Worm (Caenorhabditis elegans) whole organism, L3 larva: Measurements from ENCODE around the gene K04C2.8.

Source experiments
- R02D3.7 ChIP-seq: fragments of 150-350 bp; optimal IDR thresholded peaks from 2 replicates; lab custom pipeline; 2014; ENCODE audit warnings: missing biosample characterization, missing genetic modification characterization
- ZK546.5 ChIP-seq: sonication (generic microtip); optimal IDR thresholded peaks from 2 replicates; lab custom pipeline; 2017; ENCODE audit warnings: missing biosample characterization, missing genetic modification characterization
- aly-2 ChIP-seq: fragments of 150-350 bp; optimal IDR thresholded peaks from 2 replicates; lab custom pipeline; 2014; ENCODE audit warnings: missing biosample characterization, missing genetic modification characterization
- ama-1 ChIP-seq: fragments of 150-350 bp; optimal IDR thresholded peaks from 2 replicates; lab custom pipeline; 2018
- ceh-16 ChIP-seq: sonication (generic microtip); optimal IDR thresholded peaks from 2 replicates; lab custom pipeline; 2017; ENCODE audit warnings: missing biosample characterization, missing genetic modification characterization
- ceh-28 ChIP-seq: fragments of 150-350 bp; optimal IDR thresholded peaks from 2 replicates; lab custom pipeline; 2014; ENCODE audit warnings: missing biosample characterization, missing genetic modification reagents, missing genetic modification characterization
- ceh-82 ChIP-seq: fragments of 150-350 bp; optimal IDR thresholded peaks from 2 replicates; lab custom pipeline; 2014; ENCODE audit warnings: missing biosample characterization, missing genetic modification characterization
- ceh-9 ChIP-seq: sonication (generic microtip); optimal IDR thresholded peaks from 2 replicates; lab custom pipeline; 2018; ENCODE audit warnings: missing biosample characterization, missing genetic modification characterization
- daf-12 ChIP-seq: fragments of 150-350 bp; optimal IDR thresholded peaks from 2 replicates; lab custom pipeline; 2014; ENCODE audit warnings: missing biosample characterization, missing genetic modification reagents, missing genetic modification characterization
- egl-27 ChIP-seq: sonication (generic microtip); optimal IDR thresholded peaks from 4 replicates; lab custom pipeline; 2017; ENCODE audit warnings: missing biosample characterization, missing genetic modification reagents, missing genetic modification characterization
- egl-5 ChIP-seq: fragments of 150-350 bp; optimal IDR thresholded peaks from 2 replicates; lab custom pipeline; 2017; ENCODE audit warnings: missing biosample characterization, missing genetic modification reagents, missing genetic modification characterization, inconsistent platforms
- elt-1 ChIP-seq: fragments of 150-350 bp; optimal IDR thresholded peaks from 2 replicates; lab custom pipeline; 2014; ENCODE audit warnings: missing biosample characterization, missing genetic modification characterization
- elt-2 ChIP-seq: sonication (generic microtip); optimal IDR thresholded peaks from 2 replicates; lab custom pipeline; 2016; ENCODE audit warnings: missing genetic modification reagents, mild to moderate bottlenecking, missing genetic modification characterization, missing compliant biosample characterization
- elt-3 ChIP-seq, 3 experiments: fragments of 150-350 bp in 1 of 3; sonication (generic microtip) in 2 of 3; optimal IDR thresholded peaks; 2 replicates in 2 of 3; 4 replicates in 1 of 3; lab custom pipeline; 2014 to 2017; ENCODE audit warnings: missing biosample characterization in 3 of 3, missing genetic modification characterization in 3 of 3
- eor-1 ChIP-seq, 2 experiments: fragments of 150-350 bp; optimal IDR thresholded peaks; 2 replicates each; lab custom pipeline; 2014 to 2018; ENCODE audit warnings: missing biosample characterization in 2 of 2, missing genetic modification characterization in 2 of 2
- fkh-10 ChIP-seq: sonication (generic microtip); optimal IDR thresholded peaks from 2 replicates; lab custom pipeline; 2017; ENCODE audit warnings: missing biosample characterization, missing genetic modification reagents, missing genetic modification characterization
- fkh-2 ChIP-seq: fragments of 150-350 bp; optimal IDR thresholded peaks from 2 replicates; lab custom pipeline; 2014; ENCODE audit warnings: missing biosample characterization, missing genetic modification reagents, missing genetic modification characterization
- fos-1 ChIP-seq: fragments of 150-350 bp; optimal IDR thresholded peaks from 2 replicates; lab custom pipeline; 2014; ENCODE audit warnings: missing biosample characterization, missing genetic modification characterization
- hmg-11 ChIP-seq: sonication (generic microtip); optimal IDR thresholded peaks from 2 replicates; lab custom pipeline; 2016; ENCODE audit warnings: missing genetic modification characterization, missing compliant biosample characterization
- jun-1 ChIP-seq: fragments of 150-350 bp; optimal IDR thresholded peaks from 2 replicates; lab custom pipeline; 2014; ENCODE audit warnings: missing biosample characterization, missing genetic modification reagents, missing genetic modification characterization
- lin-15B ChIP-seq: fragments of 150-350 bp; optimal IDR thresholded peaks from 2 replicates; lab custom pipeline; 2014; ENCODE audit warnings: missing biosample characterization, missing genetic modification characterization
- lin-39 ChIP-seq: fragments of 150-350 bp; optimal IDR thresholded peaks from 2 replicates; lab custom pipeline; 2018; ENCODE audit warnings: missing biosample characterization, missing genetic modification reagents, missing genetic modification characterization
- lsy-12 ChIP-seq: sonication (generic microtip); optimal IDR thresholded peaks from 2 replicates; lab custom pipeline; 2016; ENCODE audit warnings: mild to moderate bottlenecking, missing genetic modification characterization, missing compliant biosample characterization
- mdl-1 ChIP-seq: fragments of 150-350 bp; optimal IDR thresholded peaks from 2 replicates; lab custom pipeline; 2014; ENCODE audit warnings: missing biosample characterization, missing genetic modification characterization
- mml-1 ChIP-seq: fragments of 150-350 bp; sonication (generic microtip); optimal IDR thresholded peaks from 3 replicates; lab custom pipeline; 2014; ENCODE audit warnings: missing biosample characterization, missing genetic modification characterization
- nfya-1 ChIP-seq: sonication (generic microtip); optimal IDR thresholded peaks from 2 replicates; lab custom pipeline; 2017; ENCODE audit warnings: missing genetic modification characterization, mild to moderate bottlenecking, missing compliant biosample characterization, antibody characterized with exemption, moderate library complexity; ENCODE audit not compliant: insufficient read depth
- nhr-11 ChIP-seq: fragments of 150-350 bp; optimal IDR thresholded peaks from 2 replicates; lab custom pipeline; 2014; ENCODE audit warnings: missing biosample characterization, missing genetic modification characterization
- nhr-12 ChIP-seq: fragments of 150-350 bp; optimal IDR thresholded peaks from 2 replicates; lab custom pipeline; 2014; ENCODE audit warnings: missing biosample characterization, missing genetic modification characterization
- nhr-23 ChIP-seq: fragments of 150-350 bp; optimal IDR thresholded peaks from 2 replicates; lab custom pipeline; 2014; ENCODE audit warnings: missing biosample characterization, missing genetic modification reagents, missing genetic modification characterization
- nhr-237 ChIP-seq: fragments of 150-350 bp; optimal IDR thresholded peaks from 2 replicates; lab custom pipeline; 2014; ENCODE audit warnings: missing biosample characterization, missing genetic modification characterization
- nhr-25 ChIP-seq: sonication (generic microtip); optimal IDR thresholded peaks from 2 replicates; lab custom pipeline; 2017; ENCODE audit warnings: missing biosample characterization, missing genetic modification characterization
- nhr-28 ChIP-seq: fragments of 150-350 bp; optimal IDR thresholded peaks from 2 replicates; lab custom pipeline; 2014; ENCODE audit warnings: missing biosample characterization, missing genetic modification characterization
- nhr-43 ChIP-seq: sonication (generic microtip); optimal IDR thresholded peaks from 2 replicates; lab custom pipeline; 2016; ENCODE audit warnings: mild to moderate bottlenecking, missing genetic modification characterization, missing compliant biosample characterization; ENCODE audit not compliant: poor library complexity, severe bottlenecking
- nhr-67 ChIP-seq: fragments of 150-350 bp; optimal IDR thresholded peaks from 2 replicates; lab custom pipeline; 2014; ENCODE audit warnings: missing biosample characterization, missing genetic modification characterization
- nhr-76 ChIP-seq: fragments of 150-350 bp; sonication (generic microtip); optimal IDR thresholded peaks from 5 replicates; lab custom pipeline; 2014; ENCODE audit warnings: missing biosample characterization, missing genetic modification characterization
- nhr-77 ChIP-seq: fragments of 150-350 bp; optimal IDR thresholded peaks from 2 replicates; lab custom pipeline; 2014; ENCODE audit warnings: missing biosample characterization, missing genetic modification characterization
- pha-4 ChIP-seq: fragments of 150-350 bp; optimal IDR thresholded peaks from 2 replicates; lab custom pipeline; 2014; ENCODE audit warnings: missing biosample characterization, missing genetic modification reagents, missing genetic modification characterization
- pqm-1 ChIP-seq: fragments of 150-350 bp; optimal IDR thresholded peaks from 2 replicates; lab custom pipeline; 2017; ENCODE audit warnings: missing biosample characterization, missing genetic modification characterization, inconsistent platforms
- sea-2 ChIP-seq: fragments of 150-350 bp; sonication (generic microtip); optimal IDR thresholded peaks from 4 replicates; lab custom pipeline; 2014; ENCODE audit warnings: missing biosample characterization, missing genetic modification reagents, missing genetic modification characterization
- skn-1 ChIP-seq: fragments of 150-350 bp; optimal IDR thresholded peaks from 2 replicates; lab custom pipeline; 2014; ENCODE audit warnings: missing biosample characterization, missing genetic modification characterization
- snpc-4 ChIP-seq: fragments of 150-350 bp; optimal IDR thresholded peaks from 2 replicates; lab custom pipeline; 2014; ENCODE audit warnings: missing biosample characterization, missing genetic modification characterization
- tbx-2 ChIP-seq: sonication (generic microtip); optimal IDR thresholded peaks from 2 replicates; lab custom pipeline; 2016; ENCODE audit warnings: mild to moderate bottlenecking, missing genetic modification characterization, missing compliant biosample characterization
- unc-39 ChIP-seq: sonication (generic microtip); optimal IDR thresholded peaks from 4 replicates; lab custom pipeline; 2017; ENCODE audit warnings: missing biosample characterization, missing genetic modification characterization
- unc-62 ChIP-seq: fragments of 150-350 bp; sonication (generic microtip); optimal IDR thresholded peaks from 4 replicates; lab custom pipeline; 2014; ENCODE audit warnings: missing biosample characterization, missing genetic modification reagents, missing genetic modification characterization
- zag-1 ChIP-seq: fragments of 150-350 bp; optimal IDR thresholded peaks from 2 replicates; lab custom pipeline; 2014; ENCODE audit warnings: missing biosample characterization, missing genetic modification characterization
- ztf-11 ChIP-seq: fragments of 150-350 bp; optimal IDR thresholded peaks from 2 replicates; lab custom pipeline; 2014; ENCODE audit warnings: missing biosample characterization, missing genetic modification characterization
- ztf-4 ChIP-seq: fragments of 150-350 bp; optimal IDR thresholded peaks from 2 replicates; lab custom pipeline; 2014; ENCODE audit warnings: missing biosample characterization, missing genetic modification characterization

K04C2.8 gene

ce11 chrIII:6895166-6895565 is 25.1 kb downstream of the K04C2.8 start (continued):
- TF ChIP-seq fkh-10 (GFP tag; lab: Kevin White, UChicago), result no peak
- TF ChIP-seq sea-2, result no peak
- TF ChIP-seq tbx-2, result no peak
- TF ChIP-seq fkh-2, result no peak
- TF ChIP-seq ceh-82 (tag; lab: Kevin White, UChicago), result no peak
- TF ChIP-seq elt-1, result no peak
- no peak for TF ChIP-seq ceh-16
- TF ChIP-seq nhr-76 (tag; lab: Kevin White, UChicago), result peak; percentile 19
- no peak for TF ChIP-seq jun-1 (tag; lab: Kevin White, UChicago)
- peak; percentile 64 for TF ChIP-seq nhr-43 (tag; lab: Kevin White, UChicago)
- peak; percentile 56 for TF ChIP-seq egl-27 (tag; lab: Kevin White, UChicago)
- no peak for TF ChIP-seq ztf-4 (tag; lab: Kevin White, UChicago)
- no peak for TF ChIP-seq fos-1 (tag; lab: Kevin White, UChicago)
- no peak for TF ChIP-seq snpc-4 (tag; lab: Kevin White, UChicago)
- peak; percentile 57 for TF ChIP-seq R02D3.7 (tag; lab: Kevin White, UChicago)

- TF ChIP-seq pha-4 (tag; lab: Kevin White, UChicago) (peak; percentile 18), ZK546.5 (tag; lab: Kevin White, UChicago) (no peak)
These were observed 25.6 kb downstream of the K04C2.8 start for ce11 chrIII:6895677-6896076.

- TF ChIP-seq eor-1 (tag; optimal IDR thresholded peaks at IDR 0.05; lab: Kevin White, UChicago) (no peak), tbx-2 (peak; percentile 25), sea-2 (no peak), ZK546.5 (tag; lab: Kevin White, UChicago) (no peak), ztf-11 (no peak), snpc-4 (tag; lab: Kevin White, UChicago) (no peak), egl-5 (tag; lab: Kevin White, UChicago) (no peak), fkh-10 (GFP tag; lab: Kevin White, UChicago) (no peak), nhr-25 (peak; percentile 82), nhr-28 (tag; lab: Kevin White, UChicago) (no peak), unc-62 (GFP tag; lab: Kevin White, UChicago) (no peak), zag-1 (tag; lab: Kevin White, UChicago) (no peak), mdl-1 (tag; lab: Kevin White, UChicago) (no peak), nfya-1 (tag; lab: Kevin White, UChicago) (peak; percentile 88), nhr-23 (tag; lab: Kevin White, UChicago) (peak; percentile 90), aly-2 (tag; lab: Kevin White, UChicago) (no peak), elt-2 (tag; lab: Kevin White, UChicago) (peak; percentile 54), mml-1 (peak; percentile 96), ztf-4 (tag; lab: Kevin White, UChicago) (no peak), hmg-11 (peak; percentile 77), skn-1 (tag; lab: Kevin White, UChicago) (no peak), ceh-82 (tag; lab: Kevin White, UChicago) (no peak), lin-15B (tag; lab: Kevin White, UChicago) (peak; percentile 38), lsy-12 (tag; lab: Kevin White, UChicago) (no peak), pqm-1 (tag; lab: Kevin White, UChicago) (peak; percentile 65), ceh-28 (peak; percentile 47), ceh-16 (no peak), nhr-67 (tag; lab: Kevin White, UChicago) (no peak), ama-1 (lab: Kevin White, UChicago) (no peak), fos-1 (tag; lab: Kevin White, UChicago) (peak; percentile 34), daf-12 (tag; lab: Kevin White, UChicago) (no peak), lin-39 (tag; lab: Kevin White, UChicago) (peak; percentile 78), egl-27 (tag; lab: Kevin White, UChicago) (peak; percentile 24), nhr-76 (tag; lab: Kevin White, UChicago) (no peak), unc-39 (no peak), fkh-2 (no peak), nhr-43 (tag; lab: Kevin White, UChicago) (peak; percentile 68), elt-3 (tag; optimal IDR thresholded peaks at IDR 0.05; lab: Kevin White, UChicago) (no peak), elt-1 (no peak), R02D3.7 (tag; lab: Kevin White, UChicago) (no peak), jun-1 (tag; lab: Kevin White, UChicago) (peak; percentile 63), nhr-11 (tag; lab: Kevin White, UChicago) (peak; percentile 58), pha-4 (tag; lab: Kevin White, UChicago) (peak; percentile 44), nhr-12 (no peak), nhr-77 (tag; lab: Kevin White, UChicago) (no peak), nhr-237 (tag; lab: Kevin White, UChicago) (no peak), ceh-9 (tag; lab: Kevin White, UChicago) (no peak)
- TF ChIP-seq, all 47 proteins: peak for 17
These were observed 27.5 kb downstream of the K04C2.8 start, which contains the start of gene T07E3.4 for ce11 chrIII:6897587-6898064. TSS of gene T07E3.4 (plus strand) at chrIII:6898014.
